Fruit fly (Drosophila melanogaster) whole organism, embryonic: Measurements from ENCODE around the gene Exd2.

Experiments used
- Atf6 ChIP-seq: fragments of 200-800 bp; sonication (Bioruptor generic); IDR thresholded peaks from 2 replicates; pipeline ENCODE4 v1.3.6; 2022; ENCODE audit warnings: missing biosample characterization, missing genetic modification characterization
- Bgb ChIP-seq: fragments of 200-800 bp; sonication (Bioruptor generic); IDR thresholded peaks from 2 replicates; pipeline ENCODE4 v1.3.6; 2022; ENCODE audit warnings: missing biosample characterization, missing genetic modification characterization; ENCODE audit not compliant: partially characterized antibody
- CG10462 ChIP-seq: fragments of 200-800 bp; sonication (Bioruptor generic); optimal IDR thresholded peaks from 2 replicates; lab custom pipeline; 2016; ENCODE audit warnings: missing biosample characterization, missing genetic modification characterization
- CG10959 ChIP-seq: fragments of 200-800 bp; sonication (Bioruptor generic); IDR thresholded peaks from 2 replicates; pipeline ENCODE4 v1.3.6; 2022; ENCODE audit warnings: missing biosample characterization, missing genetic modification characterization
- CG12071 ChIP-seq: fragments of 200-800 bp; sonication (Bioruptor generic); optimal IDR thresholded peaks from 3 replicates; lab custom pipeline; 2018; ENCODE audit warnings: missing biosample characterization, mild to moderate bottlenecking, missing genetic modification characterization
- CG12659 ChIP-seq: fragments of 200-800 bp; sonication (Bioruptor generic); optimal IDR thresholded peaks from 3 replicates; lab custom pipeline; 2017; ENCODE audit warnings: mild to moderate bottlenecking, missing biosample characterization, missing genetic modification reagents, missing genetic modification characterization
- CG13424 ChIP-seq: fragments of 200-800 bp; sonication (Bioruptor generic); optimal IDR thresholded peaks from 2 replicates; lab custom pipeline; 2019; ENCODE audit warnings: missing biosample characterization, mild to moderate bottlenecking, missing genetic modification characterization, moderate library complexity
- CG2712 ChIP-seq: fragments of 200-800 bp; optimal IDR thresholded peaks from 3 replicates; lab custom pipeline; 2019; ENCODE audit warnings: missing biosample characterization, mild to moderate bottlenecking, missing genetic modification characterization, moderate library complexity
- CG3847 ChIP-seq: fragments of 200-800 bp; sonication (Bioruptor generic); IDR thresholded peaks from 2 replicates; pipeline ENCODE4 v1.3.6; 2022; ENCODE audit warnings: missing biosample characterization, missing genetic modification characterization
- CG4730 ChIP-seq: fragments of 200-800 bp; sonication (Bioruptor generic); IDR thresholded peaks from 2 replicates; pipeline ENCODE4 v1.3.6; 2022; ENCODE audit warnings: missing biosample characterization, missing genetic modification characterization
- CG4854 ChIP-seq: fragments of 200-800 bp; sonication (Bioruptor generic); optimal IDR thresholded peaks from 2 replicates; lab custom pipeline; 2016; ENCODE audit warnings: missing biosample characterization, missing genetic modification characterization, inconsistent platforms
- CG6272 ChIP-seq: fragments of 200-800 bp; sonication (Bioruptor generic); IDR thresholded peaks from 2 replicates; pipeline ENCODE4 v1.3.6; 2022; ENCODE audit warnings: missing biosample characterization, missing genetic modification characterization
- CG6689 ChIP-seq: fragments of 200-800 bp; sonication (Bioruptor generic); IDR thresholded peaks from 2 replicates; pipeline ENCODE4 v1.3.6; 2022; ENCODE audit warnings: missing biosample characterization, missing genetic modification characterization
- CG6765 ChIP-seq: fragments of 200-800 bp; sonication (Bioruptor generic); optimal IDR thresholded peaks from 3 replicates; lab custom pipeline; 2017; ENCODE audit warnings: missing biosample characterization, mild to moderate bottlenecking, missing genetic modification characterization
- CG6854 ChIP-seq: fragments of 200-800 bp; sonication (Bioruptor generic); optimal IDR thresholded peaks from 3 replicates; lab custom pipeline; 2017; ENCODE audit warnings: missing biosample characterization, mild to moderate bottlenecking, missing genetic modification characterization
- CG7357 ChIP-seq: fragments of 200-800 bp; sonication (Bioruptor generic); IDR thresholded peaks from 3 replicates; pipeline ENCODE4 v1.3.6; 2022; ENCODE audit warnings: missing biosample characterization, missing genetic modification characterization
- CG7745 ChIP-seq: fragments of 200-800 bp; sonication (Bioruptor generic); optimal IDR thresholded peaks from 2 replicates; lab custom pipeline; 2018; ENCODE audit warnings: missing biosample characterization, mild to moderate bottlenecking, missing genetic modification characterization, moderate library complexity
- CG7786 ChIP-seq: fragments of 200-800 bp; sonication (Bioruptor generic); optimal IDR thresholded peaks from 2 replicates; lab custom pipeline; 2016; ENCODE audit warnings: missing biosample characterization, missing genetic modification characterization
- CG8944 ChIP-seq: fragments of 200-800 bp; sonication (Bioruptor generic); optimal IDR thresholded peaks from 3 replicates; lab custom pipeline; 2016; ENCODE audit warnings: missing biosample characterization, missing genetic modification characterization
- CG9727 ChIP-seq: fragments of 200-800 bp; sonication (Bioruptor generic); optimal IDR thresholded peaks from 3 replicates; lab custom pipeline; 2017; ENCODE audit warnings: missing biosample characterization, mild to moderate bottlenecking, missing genetic modification characterization
- CoRest ChIP-seq: fragments of 200-800 bp; sonication (Bioruptor generic); optimal IDR thresholded peaks from 3 replicates; lab custom pipeline; 2018; ENCODE audit warnings: missing biosample characterization, mild to moderate bottlenecking, missing genetic modification characterization, moderate library complexity
- D19A ChIP-seq: fragments of 200-800 bp; optimal IDR thresholded peaks from 3 replicates; lab custom pipeline; 2019; ENCODE audit warnings: missing biosample characterization, mild to moderate bottlenecking, missing genetic modification characterization, moderate library complexity
- D19B ChIP-seq: fragments of 200-800 bp; sonication (Bioruptor generic); optimal IDR thresholded peaks from 2 replicates; lab custom pipeline; 2017; ENCODE audit warnings: missing biosample characterization, mild to moderate bottlenecking, missing genetic modification characterization
- Deaf1 ChIP-seq: fragments of 200-800 bp; optimal IDR thresholded peaks from 3 replicates; lab custom pipeline; 2019; ENCODE audit warnings: missing biosample characterization, mild to moderate bottlenecking, missing genetic modification characterization, moderate library complexity
- Dip2 ChIP-seq: fragments of 200-800 bp; sonication (Bioruptor generic); IDR thresholded peaks from 2 replicates; pipeline ENCODE4 v1.3.6; 2022; ENCODE audit warnings: missing biosample characterization, missing genetic modification characterization
- Dip3 ChIP-seq: fragments of 200-800 bp; sonication (Bioruptor generic); optimal IDR thresholded peaks from 3 replicates; lab custom pipeline; 2016; ENCODE audit warnings: missing biosample characterization, missing genetic modification characterization
- Doc2 ChIP-seq: fragments of 200-800 bp; sonication (Bioruptor generic); IDR thresholded peaks from 2 replicates; pipeline ENCODE4 v1.3.6; 2022; ENCODE audit warnings: missing biosample characterization, missing genetic modification characterization
- E2f2 ChIP-seq: fragments of 200-800 bp; sonication (Bioruptor generic); IDR thresholded peaks from 2 replicates; pipeline ENCODE4 v1.3.6; 2022; ENCODE audit warnings: missing biosample characterization, missing genetic modification characterization
- HLH3B ChIP-seq: fragments of 200-800 bp; sonication (Bioruptor generic); IDR thresholded peaks from 2 replicates; pipeline ENCODE4 v1.3.6; 2022; ENCODE audit warnings: missing biosample characterization, missing genetic modification characterization
- HLH54F ChIP-seq: fragments of 200-800 bp; sonication (Bioruptor generic); optimal IDR thresholded peaks from 3 replicates; lab custom pipeline; 2016; ENCODE audit warnings: missing biosample characterization, missing genetic modification characterization
- HmgD ChIP-seq: fragments of 200-800 bp; sonication (Bioruptor generic); optimal IDR thresholded peaks from 3 replicates; lab custom pipeline; 2016; ENCODE audit warnings: missing biosample characterization, missing genetic modification characterization
- Hr3 ChIP-seq: fragments of 200-800 bp; sonication (Bioruptor generic); optimal IDR thresholded peaks from 3 replicates; lab custom pipeline; 2016; ENCODE audit warnings: missing biosample characterization, missing genetic modification characterization
- Jarid2 ChIP-seq: fragments of 200-800 bp; sonication (Bioruptor generic); optimal IDR thresholded peaks from 3 replicates; lab custom pipeline; 2017; ENCODE audit warnings: mild to moderate bottlenecking, missing biosample characterization, missing genetic modification reagents, missing genetic modification characterization
- caup ChIP-seq: fragments of 200-800 bp; sonication (Bioruptor generic); optimal IDR thresholded peaks from 3 replicates; lab custom pipeline; 2017; ENCODE audit warnings: missing biosample characterization, mild to moderate bottlenecking, missing genetic modification characterization, moderate library complexity; ENCODE audit not compliant: severe bottlenecking
- crc ChIP-seq: fragments of 200-800 bp; sonication (Bioruptor generic); optimal IDR thresholded peaks from 2 replicates; lab custom pipeline; 2016; ENCODE audit warnings: missing biosample characterization, missing genetic modification characterization
- crp ChIP-seq, 2 experiments: fragments of 200-800 bp; sonication (Bioruptor generic); optimal IDR thresholded peaks; 2 replicates in 1 of 2; 3 replicates in 1 of 2; lab custom pipeline; 2017; ENCODE audit warnings: missing biosample characterization in 2 of 2, missing genetic modification characterization in 2 of 2, mild to moderate bottlenecking in 1 of 2, moderate library complexity in 1 of 2
- hkb ChIP-seq, 2 experiments: fragments of 200-800 bp in 1 of 2; fragments of >200 bp in 1 of 2; sonication (Bioruptor generic) in 1 of 2; IDR thresholded peaks in 1 of 2; optimal IDR thresholded peaks in 1 of 2; 2 replicates each; pipeline versions ENCODE4 v1.3.6 to Lab custom; 2017 to 2022; ENCODE audit warnings: missing biosample characterization in 1 of 2, missing genetic modification characterization in 1 of 2
- insv ChIP-seq, 2 experiments: fragments of 200-800 bp; sonication (Bioruptor generic); optimal IDR thresholded peaks; 3 replicates each; lab custom pipeline; 2016 to 2018; ENCODE audit warnings: missing biosample characterization in 2 of 2, missing genetic modification characterization in 2 of 2
- lbe ChIP-seq: fragments of 200-800 bp; sonication (Bioruptor generic); optimal IDR thresholded peaks from 2 replicates; lab custom pipeline; 2016; ENCODE audit warnings: missing biosample characterization, mild to moderate bottlenecking, missing genetic modification characterization
- pb ChIP-seq: fragments of 200-800 bp; sonication (Bioruptor generic); optimal IDR thresholded peaks from 3 replicates; lab custom pipeline; 2016; ENCODE audit warnings: missing biosample characterization, missing genetic modification characterization
- psq ChIP-seq: fragments of 200-800 bp; sonication (Bioruptor generic); optimal IDR thresholded peaks from 2 replicates; lab custom pipeline; 2017; ENCODE audit warnings: missing biosample characterization, missing genetic modification characterization
- ranshi ChIP-seq: fragments of 200-800 bp; sonication (Bioruptor generic); IDR thresholded peaks from 2 replicates; pipeline ENCODE4 v1.3.6; 2022; ENCODE audit warnings: missing biosample characterization, missing genetic modification characterization
- seq ChIP-seq: fragments of 200-800 bp; sonication (Bioruptor generic); IDR thresholded peaks from 2 replicates; pipeline ENCODE4 v1.3.6; 2022; ENCODE audit warnings: missing biosample characterization, missing genetic modification characterization
- sima ChIP-seq: fragments of 200-800 bp; sonication (Bioruptor generic); optimal IDR thresholded peaks from 2 replicates; lab custom pipeline; 2016; ENCODE audit warnings: missing biosample characterization, missing genetic modification characterization
- slou ChIP-seq: fragments of 200-800 bp; sonication (Bioruptor generic); optimal IDR thresholded peaks from 3 replicates; lab custom pipeline; 2016; ENCODE audit warnings: missing biosample characterization, missing genetic modification characterization
- sob ChIP-seq: fragments of 200-800 bp; sonication (Bioruptor generic); IDR thresholded peaks from 2 replicates; pipeline ENCODE4 v1.3.6; 2022; ENCODE audit warnings: missing biosample characterization, missing genetic modification characterization
- sug ChIP-seq: fragments of 200-800 bp; optimal IDR thresholded peaks from 2 replicates; lab custom pipeline; 2019; ENCODE audit warnings: missing biosample characterization, mild to moderate bottlenecking, missing genetic modification characterization, moderate library complexity
- tin ChIP-seq: fragments of 200-800 bp; sonication (Bioruptor generic); optimal IDR thresholded peaks from 3 replicates; lab custom pipeline; 2016; ENCODE audit warnings: missing biosample characterization, missing genetic modification characterization
- twi ChIP-seq: fragments of 200-800 bp; optimal IDR thresholded peaks from 2 replicates; lab custom pipeline; 2019; ENCODE audit warnings: missing biosample characterization, mild to moderate bottlenecking, missing genetic modification characterization, moderate library complexity

The Exd2 gene

dm6 chr3R:11454210-11454904 is 18.9 kb upstream of the Exd2 start (continued):
- TF ChIP-seq CG8944 (GFP tag; lab: Kevin White, UChicago) (peak; percentile 2), sob (GFP tag; lab: Robert Waterston, UW) (peak; percentile 59; the same call in 1 of the 2 replicates), CG7786 (peak; percentile 49), caup (GFP tag; lab: Kevin White, UChicago) (peak; percentile 66), HLH3B (GFP tag; lab: Robert Waterston, UW) (peak; percentile 30; the same call in 1 of the 2 replicates), CG7357 (GFP tag; lab: Robert Waterston, UW) (no peak), pb (peak; percentile 5), CG6689 (GFP tag; lab: Robert Waterston, UW) (peak; percentile 58), insv (GFP tag; optimal IDR thresholded peaks at IDR 0.05; lab: Kevin White, UChicago) (no peak), tin (GFP tag; lab: Kevin White, UChicago) (peak; percentile 32), CG6272 (GFP tag; lab: Robert Waterston, UW) (no peak; the same call in 1 of the 2 replicates), HmgD (GFP tag; lab: Kevin White, UChicago) (no peak), crp (GFP tag; optimal IDR thresholded peaks at IDR 0.05; lab: Kevin White, UChicago) (peak in 1 of 2 experiments; percentile 4), D19B (GFP tag; lab: Kevin White, UChicago) (peak; percentile 79), lbe (GFP tag; lab: Kevin White, UChicago) (peak; percentile 18), Bgb (no peak), CG6854 (GFP tag; lab: Kevin White, UChicago) (peak; percentile 13), CG13424 (tag; lab: Kevin White, UChicago) (peak; percentile 73), Hr3 (peak; percentile 65), HLH54F (GFP tag; lab: Kevin White, UChicago) (peak; percentile 74), Jarid2 (GFP tag; lab: Kevin White, UChicago) (peak; percentile 15), CG10959 (no peak), hkb (optimal IDR thresholded peaks at IDR 0.05; lab: Kevin White, UChicago) (no peak), hkb (GFP tag; IDR thresholded peaks at IDR 0.05; lab: Robert Waterston, UW) (peak; percentile 40; the same call in 1 of the 2 replicates), CG2712 (tag; lab: Kevin White, UChicago) (peak; percentile 32), CG9727 (GFP tag; lab: Kevin White, UChicago) (peak; percentile 68), sug (tag; lab: Kevin White, UChicago) (peak; percentile 43), CG7745 (tag; lab: Kevin White, UChicago) (no peak), CG4854 (GFP tag; lab: Kevin White, UChicago) (peak; percentile 30), CG6765 (GFP tag; lab: Kevin White, UChicago) (peak; percentile 33), sima (GFP tag; lab: Kevin White, UChicago) (peak; percentile 19), D19A (tag; lab: Kevin White, UChicago) (peak; percentile 15), Doc2 (no peak), E2f2 (GFP tag; lab: Robert Waterston, UW) (peak; percentile 33), psq (GFP tag; lab: Kevin White, UChicago) (no peak), twi (tag; lab: Kevin White, UChicago) (no peak), Dip2 (0 out of 2 replicates have a peak, but pooled peaks have one; percentile 13), ranshi (GFP tag; lab: Robert Waterston, UW) (peak; percentile 26; the same call in 1 of the 2 replicates), Dip3 (peak; percentile 72), crc (GFP tag; lab: Kevin White, UChicago) (peak; percentile 5), Deaf1 (tag; lab: Kevin White, UChicago) (peak; percentile 63), Atf6 (GFP tag; lab: Robert Waterston, UW) (peak; percentile 63; the same call in 1 of the 2 replicates), CG12659 (peak; percentile 66), CG10462 (GFP tag; lab: Kevin White, UChicago) (peak; percentile 6), slou (GFP tag; lab: Kevin White, UChicago) (peak; percentile 38), seq (0 out of 2 replicates have a peak, but pooled peaks have one; percentile 16), CG3847 (GFP tag; lab: Robert Waterston, UW) (peak; percentile 70), CG12071 (GFP tag; lab: Kevin White, UChicago) (peak; percentile 22), CG4730 (GFP tag; lab: Robert Waterston, UW) (no peak), CoRest (tag; lab: Kevin White, UChicago) (peak; percentile 80)
